Worm (Caenorhabditis elegans) whole organism, L1 larva: Measurements from ENCODE around the gene F11D11.12.
"Not testable (repeated sequence)": the region's sequence is repeated elsewhere in the genome, so short reads cannot be mapped to it uniquely, and the experiment has no call there.

Experiments used
- F16B12.6 ChIP-seq: fragments of 150-350 bp; optimal IDR thresholded peaks from 2 replicates; lab custom pipeline; 2014; ENCODE audit warnings: missing biosample characterization, missing genetic modification characterization
- aly-2 ChIP-seq: fragments of 150-350 bp; optimal IDR thresholded peaks from 2 replicates; lab custom pipeline; 2014; ENCODE audit warnings: missing biosample characterization, missing genetic modification characterization
- ceh-82 ChIP-seq, 3 experiments: fragments of 150-350 bp in 1 of 3; sonication (generic microtip) in 2 of 3; optimal IDR thresholded peaks; 2 replicates each; lab custom pipeline; 2014 to 2017; ENCODE audit warnings: missing biosample characterization in 3 of 3, missing genetic modification characterization in 3 of 3
- dsc-1 ChIP-seq: sonication (generic microtip); optimal IDR thresholded peaks from 2 replicates; lab custom pipeline; 2016; ENCODE audit warnings: mild to moderate bottlenecking, missing genetic modification characterization, missing compliant biosample characterization
- elt-2 ChIP-seq: sonication (generic microtip); optimal IDR thresholded peaks from 2 replicates; lab custom pipeline; 2016; ENCODE audit warnings: missing genetic modification characterization, mild to moderate bottlenecking, inconsistent platforms, missing compliant biosample characterization, missing genetic modification reagents
- elt-3 ChIP-seq, 6 experiments: fragments of 150-350 bp in 1 of 6; sonication (generic microtip); optimal IDR thresholded peaks; 2 replicates each; lab custom pipeline; 2017 to 2018; ENCODE audit warnings: missing biosample characterization in 6 of 6, missing genetic modification characterization in 6 of 6, inconsistent platforms in 1 of 6
- fos-1 ChIP-seq: fragments of 150-350 bp; optimal IDR thresholded peaks from 2 replicates; lab custom pipeline; 2014; ENCODE audit warnings: missing biosample characterization, missing genetic modification characterization
- mdl-1 ChIP-seq, 2 experiments: fragments of 150-350 bp; optimal IDR thresholded peaks; 2 replicates each; lab custom pipeline; 2014 to 2017; ENCODE audit warnings: missing biosample characterization in 2 of 2, missing genetic modification characterization in 2 of 2, inconsistent platforms in 1 of 2
- nhr-237 ChIP-seq: fragments of 150-350 bp; optimal IDR thresholded peaks from 2 replicates; lab custom pipeline; 2014; ENCODE audit warnings: missing biosample characterization, missing genetic modification characterization
- nhr-28 ChIP-seq: fragments of 150-350 bp; optimal IDR thresholded peaks from 2 replicates; lab custom pipeline; 2014; ENCODE audit warnings: missing biosample characterization, missing genetic modification characterization
- tbx-2 ChIP-seq: sonication (generic microtip); optimal IDR thresholded peaks from 2 replicates; lab custom pipeline; 2016; ENCODE audit warnings: missing genetic modification characterization, missing compliant biosample characterization
- unc-30 ChIP-seq: sonication (generic microtip); optimal IDR thresholded peaks from 2 replicates; lab custom pipeline; 2017; ENCODE audit warnings: missing biosample characterization, missing genetic modification characterization
- unc-62 ChIP-seq: fragments of 150-350 bp; optimal IDR thresholded peaks from 2 replicates; lab custom pipeline; 2014; ENCODE audit warnings: missing biosample characterization, missing genetic modification reagents, missing genetic modification characterization
- unc-86 ChIP-seq: sonication (generic microtip); optimal IDR thresholded peaks from 2 replicates; lab custom pipeline; 2016; ENCODE audit warnings: missing genetic modification characterization, missing compliant biosample characterization

DNA sequence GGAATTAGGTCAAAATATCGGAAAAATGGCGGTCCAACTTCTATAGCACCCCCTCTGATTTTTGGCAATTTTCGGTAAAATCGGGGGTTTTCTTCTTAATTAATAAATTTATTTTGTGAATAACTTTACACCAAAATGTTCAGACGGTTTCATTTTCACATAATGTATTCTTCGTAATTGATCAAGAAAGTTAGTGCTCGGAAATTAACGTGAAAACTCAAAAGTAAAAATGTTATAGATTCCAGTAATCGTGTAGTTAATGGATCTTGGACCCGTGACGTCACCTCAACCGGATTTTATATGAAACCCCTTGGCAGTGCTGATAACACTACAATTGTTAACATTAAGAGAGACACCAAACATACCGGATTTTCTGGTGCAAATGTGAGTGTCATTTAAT lies 11.6 kb upstream of the F11D11.12 start, which contains the start of gene F11D11.22:
- TF ChIP-seq ceh-82 (tag; optimal IDR thresholded peaks at IDR 0.05; lab: Kevin White, UChicago); nhr-28 (tag; lab: Kevin White, UChicago); dsc-1 (tag; lab: Kevin White, UChicago); mdl-1 (tag; optimal IDR thresholded peaks at IDR 0.05; lab: Kevin White, UChicago); unc-62 (GFP tag; lab: Kevin White, UChicago); aly-2 (tag; lab: Kevin White, UChicago); unc-30 (tag; lab: Kevin White, UChicago); fos-1; F16B12.6; nhr-237 (tag; lab: Kevin White, UChicago); elt-3 (tag; optimal IDR thresholded peaks at IDR 0.05; lab: Kevin White, UChicago); tbx-2; elt-2 (tag; lab: Kevin White, UChicago); unc-86 (tag; lab: Kevin White, UChicago): not testable (repeated sequence)
